Fruit fly (Drosophila melanogaster) whole organism, adult: Measurements from ENCODE around the gene Cyp4s3.

Experiments used
- CG14711 ChIP-seq: fragments of 200-800 bp; sonication (Bioruptor generic); optimal IDR thresholded peaks from 2 replicates; lab custom pipeline; 2018; ENCODE audit warnings: missing biosample characterization, mild to moderate bottlenecking, missing genetic modification characterization, moderate library complexity
- CG1620 ChIP-seq: fragments of 200-800 bp; sonication (Bioruptor generic); optimal IDR thresholded peaks from 2 replicates; lab custom pipeline; 2016; ENCODE audit warnings: missing biosample characterization, missing genetic modification characterization
- CG5204 ChIP-seq: fragments of 200-800 bp; sonication (Bioruptor generic); optimal IDR thresholded peaks from 2 replicates; lab custom pipeline; 2016; ENCODE audit warnings: missing biosample characterization, missing genetic modification characterization
- CG7045 ChIP-seq: fragments of 200-800 bp; sonication (Bioruptor generic); optimal IDR thresholded peaks from 2 replicates; lab custom pipeline; 2017; ENCODE audit warnings: missing biosample characterization, mild to moderate bottlenecking, missing genetic modification characterization
- Crg-1 ChIP-seq: fragments of 200-800 bp; sonication (Bioruptor generic); optimal IDR thresholded peaks from 2 replicates; lab custom pipeline; 2016; ENCODE audit warnings: missing biosample characterization, missing genetic modification characterization
- Hr96 ChIP-seq: fragments of 200-800 bp; sonication (Bioruptor generic); optimal IDR thresholded peaks from 2 replicates; lab custom pipeline; 2016; ENCODE audit warnings: missing biosample characterization, missing genetic modification characterization
- Mnt ChIP-seq: fragments of 200-800 bp; sonication (Bioruptor generic); optimal IDR thresholded peaks from 2 replicates; lab custom pipeline; 2016; ENCODE audit warnings: missing biosample characterization, mild to moderate bottlenecking, missing genetic modification characterization
- cic ChIP-seq: fragments of 200-800 bp; sonication (Bioruptor generic); optimal IDR thresholded peaks from 2 replicates; lab custom pipeline; 2017; ENCODE audit warnings: missing biosample characterization, mild to moderate bottlenecking, missing genetic modification characterization, moderate library complexity
- cnc ChIP-seq, 2 experiments: fragments of >200 bp; optimal IDR thresholded peaks; 2 replicates each; lab custom pipeline; 2017
- kay ChIP-seq: fragments of 200-800 bp; sonication (Bioruptor generic); peaks from one replicate; lab custom pipeline; 2016; ENCODE audit warnings: missing biosample characterization, missing genetic modification characterization, borderline replicate concordance
- ovo ChIP-seq: fragments of 200-800 bp; sonication (Bioruptor generic); optimal IDR thresholded peaks from 2 replicates; lab custom pipeline; 2016; ENCODE audit warnings: missing biosample characterization, missing genetic modification characterization
- pad ChIP-seq: fragments of 200-800 bp; sonication (Bioruptor generic); optimal IDR thresholded peaks from 3 replicates; lab custom pipeline; 2017; ENCODE audit warnings: missing biosample characterization, missing genetic modification characterization, mild to moderate bottlenecking, moderate library complexity, missing genetic modification reagents
- toe ChIP-seq: fragments of 200-800 bp; sonication (Bioruptor generic); optimal IDR thresholded peaks from 2 replicates; lab custom pipeline; 2016; ENCODE audit warnings: missing biosample characterization, missing genetic modification characterization

dm6 chrX:15152058-15152457, 35.7 kb upstream of the Cyp4s3 start:
- TF ChIP-seq Crg-1 (GFP tag; lab: Kevin White, UChicago) (no peak), CG14711 (tag; lab: Kevin White, UChicago) (no peak), toe (GFP tag; lab: Kevin White, UChicago) (no peak), CG1620 (no peak), pad (GFP tag; lab: Kevin White, UChicago) (no peak), Mnt (GFP tag; lab: Kevin White, UChicago) (no peak), Hr96 (GFP tag; lab: Kevin White, UChicago) (no peak), ovo (GFP tag; lab: Kevin White, UChicago) (no peak), kay (GFP tag; lab: Kevin White, UChicago) (no peak), CG5204 (GFP tag; lab: Kevin White, UChicago) (no peak), cic (no peak), CG7045 (no peak), cnc (optimal IDR thresholded peaks at IDR 0.05; lab: Kevin White, UChicago) (no peak)
